Worm (Caenorhabditis elegans) whole organism, early embryonic: Measurements from ENCODE around the gene F11A5.13.

Experiments used
- B0310.2 ChIP-seq: sonication (generic microtip); optimal IDR thresholded peaks from 2 replicates; lab custom pipeline; 2016; ENCODE audit warnings: mild to moderate bottlenecking, missing genetic modification characterization, missing compliant biosample characterization
- F13C5.2 ChIP-seq: sonication (generic microtip); optimal IDR thresholded peaks from 2 replicates; lab custom pipeline; 2017; ENCODE audit warnings: mild to moderate bottlenecking, missing genetic modification characterization, inconsistent platforms, missing compliant biosample characterization
- aly-1 ChIP-seq: sonication (generic microtip); optimal IDR thresholded peaks from 2 replicates; lab custom pipeline; 2016; ENCODE audit warnings: missing genetic modification characterization, missing compliant biosample characterization
- ama-1 ChIP-seq: fragments of 150-350 bp; optimal IDR thresholded peaks from 2 replicates; lab custom pipeline; 2014
- ets-7 ChIP-seq: sonication (generic microtip); optimal IDR thresholded peaks from 2 replicates; lab custom pipeline; 2016; ENCODE audit warnings: missing genotype, missing genetic modification characterization, missing compliant biosample characterization
- flt-1 ChIP-seq: fragments of 200-800 bp; sonication (Bioruptor generic); IDR thresholded peaks from 2 replicates; pipeline ENCODE4 v1.3.6; 2022; ENCODE audit warnings: missing genetic modification characterization, missing compliant biosample characterization
- hmbx-1 ChIP-seq: sonication (generic microtip); optimal IDR thresholded peaks from 2 replicates; lab custom pipeline; 2016; ENCODE audit warnings: mild to moderate bottlenecking, missing genetic modification characterization, missing compliant biosample characterization
- hmg-4 ChIP-seq: fragments of 200-800 bp; sonication (Bioruptor generic); optimal IDR thresholded peaks from 2 replicates; lab custom pipeline; 2018; ENCODE audit warnings: mild to moderate bottlenecking, missing genetic modification characterization, missing compliant biosample characterization
- hnd-1 ChIP-seq: sonication (generic microtip); optimal IDR thresholded peaks from 2 replicates; lab custom pipeline; 2016; ENCODE audit warnings: missing genetic modification characterization, missing compliant biosample characterization
- pes-1 ChIP-seq: fragments of 200-800 bp; sonication (Bioruptor generic); IDR thresholded peaks from 2 replicates; pipeline ENCODE4 v1.3.6; 2022; ENCODE audit warnings: missing genetic modification reagents, missing genetic modification characterization, missing compliant biosample characterization
- scrt-1 ChIP-seq: fragments of 200-800 bp; sonication (Bioruptor generic); IDR thresholded peaks from 2 replicates; pipeline ENCODE4 v1.3.6; 2022; ENCODE audit warnings: missing genetic modification characterization, missing compliant biosample characterization
- sea-1 ChIP-seq: fragments of 200-800 bp; sonication (Bioruptor generic); conservative IDR thresholded peaks from 2 replicates; pipeline ENCODE4 v1.3.6; 2022; ENCODE audit warnings: missing genetic modification characterization, missing compliant biosample characterization
- tbx-11 ChIP-seq: fragments of 200-800 bp; sonication (Bioruptor generic); IDR thresholded peaks from 2 replicates; pipeline ENCODE4 v1.3.6; 2022; ENCODE audit warnings: missing genetic modification characterization, missing compliant biosample characterization
- tra-4 ChIP-seq: sonication (generic microtip); optimal IDR thresholded peaks from 2 replicates; lab custom pipeline; 2017; ENCODE audit warnings: missing genetic modification characterization, missing compliant biosample characterization

ce11 chrV:16210257-16211002 is 16.1 kb downstream of the F11A5.13 start, which contains the start of gene F11A5.16:
- no peak for TF ChIP-seq ama-1 (lab: Kevin White, UChicago)
- TF ChIP-seq aly-1 (tag; lab: Kevin White, UChicago): no peak
- TF ChIP-seq tra-4: no peak
- TF ChIP-seq pes-1 (GFP tag; lab: Robert Waterston, UW): no peak
- TF ChIP-seq hmbx-1 (tag; lab: Kevin White, UChicago): no peak
- TF ChIP-seq hnd-1 (tag; lab: Kevin White, UChicago): no peak
- TF ChIP-seq sea-1 (GFP tag; lab: Robert Waterston, UW): no peak
- no peak for TF ChIP-seq scrt-1
- TF ChIP-seq flt-1: no peak
- TF ChIP-seq ets-7 (tag; lab: Kevin White, UChicago): no peak
- TF ChIP-seq tbx-11: no peak
- no peak for TF ChIP-seq B0310.2 (tag; lab: Kevin White, UChicago)
- no peak for TF ChIP-seq F13C5.2 (tag; lab: Kevin White, UChicago)
- no peak for TF ChIP-seq hmg-4 (GFP tag; lab: Kevin White, UChicago)
